Worm (Caenorhabditis elegans) whole organism, late embryonic: ENCODE measurements around the gene Y48B6A.10.

Source experiments
- C08G9.2 ChIP-seq: sonication (generic microtip); optimal IDR thresholded peaks from 2 replicates; lab custom pipeline; 2016; ENCODE audit warnings: mild to moderate bottlenecking, missing genetic modification characterization, moderate library complexity, missing compliant biosample characterization
- F13H6.1 ChIP-seq: sonication (generic microtip); optimal IDR thresholded peaks from 2 replicates; lab custom pipeline; 2016; ENCODE audit warnings: missing genetic modification characterization, missing compliant biosample characterization
- K09A11.1 ChIP-seq: sonication (generic microtip); optimal IDR thresholded peaks from 2 replicates; lab custom pipeline; 2017; ENCODE audit warnings: antibody characterized with exemption, mild to moderate bottlenecking, missing genetic modification characterization, missing compliant biosample characterization; ENCODE audit not compliant: insufficient read depth
- T23F11.4 ChIP-seq: fragments of 200-800 bp; sonication (Bioruptor generic); optimal IDR thresholded peaks from 2 replicates; lab custom pipeline; 2018; ENCODE audit warnings: mild to moderate bottlenecking, missing genetic modification characterization, missing compliant biosample characterization
- Y22D7AL.16 ChIP-seq: sonication (generic microtip); optimal IDR thresholded peaks from 2 replicates; lab custom pipeline; 2016; ENCODE audit warnings: missing genetic modification characterization, missing compliant biosample characterization
- ama-1 ChIP-seq: fragments of 150-350 bp; optimal IDR thresholded peaks from 2 replicates; lab custom pipeline; 2014
- ceh-14 ChIP-seq: sonication (generic microtip); optimal IDR thresholded peaks from 2 replicates; lab custom pipeline; 2016; ENCODE audit warnings: missing genotype, missing genetic modification characterization, missing compliant biosample characterization
- ceh-19 ChIP-seq: fragments of 200-800 bp; sonication (Bioruptor generic); optimal IDR thresholded peaks from 2 replicates; lab custom pipeline; 2018; ENCODE audit warnings: mild to moderate bottlenecking, missing genetic modification characterization, missing compliant biosample characterization
- ceh-22 ChIP-seq: sonication (generic microtip); optimal IDR thresholded peaks from 2 replicates; lab custom pipeline; 2017; ENCODE audit warnings: missing biosample characterization, missing genetic modification characterization
- ceh-24 ChIP-seq: sonication (generic microtip); optimal IDR thresholded peaks from 2 replicates; lab custom pipeline; 2016; ENCODE audit warnings: mild to moderate bottlenecking, missing genetic modification characterization, missing compliant biosample characterization
- ceh-30 ChIP-seq: fragments of 150-350 bp; optimal IDR thresholded peaks from 2 replicates; lab custom pipeline; 2014; ENCODE audit warnings: missing biosample characterization, missing genetic modification characterization
- ceh-45 ChIP-seq: fragments of 200-800 bp; sonication (Bioruptor generic); IDR thresholded peaks from 2 replicates; pipeline ENCODE4 v1.3.6; 2022; ENCODE audit warnings: missing genetic modification reagents, missing genetic modification characterization, missing compliant biosample characterization
- ceh-48 ChIP-seq: sonication (generic microtip); optimal IDR thresholded peaks from 2 replicates; lab custom pipeline; 2016; ENCODE audit warnings: missing genetic modification characterization, inconsistent platforms, missing compliant biosample characterization
- ceh-9 ChIP-seq: sonication (generic microtip); optimal IDR thresholded peaks from 2 replicates; lab custom pipeline; 2016; ENCODE audit warnings: mild to moderate bottlenecking, missing genetic modification characterization, inconsistent platforms, missing compliant biosample characterization
- dve-1 ChIP-seq: sonication (generic microtip); optimal IDR thresholded peaks from 2 replicates; lab custom pipeline; 2017; ENCODE audit warnings: antibody characterized with exemption, mild to moderate bottlenecking, missing genetic modification characterization, missing compliant biosample characterization
- fax-1 ChIP-seq: sonication (generic microtip); optimal IDR thresholded peaks from 2 replicates; lab custom pipeline; 2016; ENCODE audit warnings: missing genotype, missing genetic modification characterization, missing compliant biosample characterization
- gmeb-2 ChIP-seq: sonication (generic microtip); optimal IDR thresholded peaks from 2 replicates; lab custom pipeline; 2016; ENCODE audit warnings: missing genetic modification characterization, inconsistent platforms, missing compliant biosample characterization
- hlh-13 ChIP-seq: fragments of 200-800 bp; sonication (Bioruptor generic); optimal IDR thresholded peaks from 2 replicates; lab custom pipeline; 2018; ENCODE audit warnings: mild to moderate bottlenecking, missing genetic modification characterization, missing compliant biosample characterization
- hlh-15 ChIP-seq: sonication (generic microtip); optimal IDR thresholded peaks from 2 replicates; lab custom pipeline; 2016; ENCODE audit warnings: missing genetic modification characterization, missing compliant biosample characterization
- hlh-30 ChIP-seq: sonication (generic microtip); optimal IDR thresholded peaks from 2 replicates; lab custom pipeline; 2017; ENCODE audit warnings: antibody characterized with exemption, missing genetic modification characterization, missing compliant biosample characterization; ENCODE audit not compliant: insufficient read depth
- hlh-8 ChIP-seq: sonication (generic microtip); optimal IDR thresholded peaks from 2 replicates; lab custom pipeline; 2016; ENCODE audit warnings: missing genotype, missing genetic modification characterization, missing compliant biosample characterization
- lim-6 ChIP-seq: sonication (generic microtip); optimal IDR thresholded peaks from 2 replicates; lab custom pipeline; 2016; ENCODE audit warnings: missing genetic modification characterization, missing compliant biosample characterization
- madf-2 ChIP-seq: sonication (generic microtip); optimal IDR thresholded peaks from 2 replicates; lab custom pipeline; 2017; ENCODE audit warnings: missing genetic modification characterization, missing compliant biosample characterization
- mec-3 ChIP-seq: sonication (generic microtip); optimal IDR thresholded peaks from 2 replicates; lab custom pipeline; 2016; ENCODE audit warnings: borderline replicate concordance, missing genetic modification characterization, missing compliant biosample characterization
- nhr-11 ChIP-seq: fragments of 150-350 bp; optimal IDR thresholded peaks from 2 replicates; lab custom pipeline; 2014; ENCODE audit warnings: missing biosample characterization, missing genetic modification characterization
- npax-4 ChIP-seq: sonication (generic microtip); optimal IDR thresholded peaks from 2 replicates; lab custom pipeline; 2016; ENCODE audit warnings: missing genetic modification characterization, missing compliant biosample characterization
- pax-1 ChIP-seq: fragments of 150-350 bp; optimal IDR thresholded peaks from 2 replicates; lab custom pipeline; 2014; ENCODE audit warnings: missing biosample characterization, missing genetic modification characterization
- pha-2 ChIP-seq: sonication (generic microtip); optimal IDR thresholded peaks from 2 replicates; lab custom pipeline; 2017; ENCODE audit warnings: mild to moderate bottlenecking, missing genetic modification characterization, missing compliant biosample characterization
- pha-4 ChIP-seq: fragments of 150-350 bp; optimal IDR thresholded peaks from 2 replicates; lab custom pipeline; 2018; ENCODE audit warnings: missing biosample characterization, missing genetic modification reagents, missing genetic modification characterization
- pqm-1 ChIP-seq: sonication (generic microtip); optimal IDR thresholded peaks from 2 replicates; lab custom pipeline; 2016; ENCODE audit warnings: missing genetic modification characterization, missing compliant biosample characterization
- pros-1 ChIP-seq: fragments of 150-350 bp; optimal IDR thresholded peaks from 2 replicates; lab custom pipeline; 2014; ENCODE audit warnings: missing biosample characterization, missing genetic modification reagents, missing genetic modification characterization
- rnt-1 ChIP-seq: sonication (generic microtip); optimal IDR thresholded peaks from 2 replicates; lab custom pipeline; 2016; ENCODE audit warnings: missing genetic modification characterization, missing compliant biosample characterization
- unc-55 ChIP-seq: sonication (generic microtip); optimal IDR thresholded peaks from 2 replicates; lab custom pipeline; 2017; ENCODE audit warnings: missing biosample characterization, missing genetic modification reagents, missing genetic modification characterization
- zip-5 ChIP-seq: sonication (generic microtip); optimal IDR thresholded peaks from 2 replicates; lab custom pipeline; 2016; ENCODE audit warnings: missing genetic modification characterization, missing compliant biosample characterization
- ztf-16 ChIP-seq: sonication (generic microtip); optimal IDR thresholded peaks from 2 replicates; lab custom pipeline; 2017; ENCODE audit warnings: missing genetic modification characterization, missing compliant biosample characterization

The Y48B6A.10 gene

ce11 chrII:14214109-14214508, at the start of gene Y48B6A.10:
Gene Y48B6A.10 (plus strand): TSS chrII:14214409.
- TF ChIP-seq ceh-30 (no peak), ceh-14 (no peak), hlh-30 (no peak), hlh-8 (no peak), dve-1 (no peak), ceh-9 (tag; lab: Kevin White, UChicago) (no peak)

ce11 chrII:14165430-14165929, 48.7 kb upstream of the Y48B6A.10 start:
- TF ChIP-seq pqm-1 (no peak), pha-2 (tag; lab: Kevin White, UChicago) (no peak), K09A11.1 (tag; lab: Kevin White, UChicago) (no peak), ama-1 (lab: Kevin White, UChicago) (no peak), rnt-1 (no peak), unc-55 (GFP tag; lab: Kevin White, UChicago) (no peak), zip-5 (tag; lab: Kevin White, UChicago) (no peak), nhr-11 (tag; lab: Kevin White, UChicago) (no peak), pax-1 (tag; lab: Kevin White, UChicago) (no peak), Y22D7AL.16 (tag; lab: Kevin White, UChicago) (no peak), ztf-16 (tag; lab: Kevin White, UChicago) (no peak)

ce11 chrII:14171558-14171957, 42.7 kb upstream of the Y48B6A.10 start, which contains the start of gene eat-2:
Gene eat-2 (minus strand): TSS chrII:14171658.
- TF ChIP-seq pha-4 (tag; lab: Kevin White, UChicago), result no peak
- no peak for TF ChIP-seq gmeb-2 (tag; lab: Kevin White, UChicago)
- TF ChIP-seq hlh-15 (tag; lab: Kevin White, UChicago), result no peak
- TF ChIP-seq ceh-24 (tag; lab: Kevin White, UChicago), result no peak
- TF ChIP-seq ceh-22 (tag; lab: Kevin White, UChicago), result no peak
- TF ChIP-seq hlh-13 (GFP tag; lab: Kevin White, UChicago), result no peak
- no peak for TF ChIP-seq F13H6.1 (tag; lab: Kevin White, UChicago)

ce11 chrII:14173176-14173575, 41.0 kb upstream of the Y48B6A.10 start:
- no peak for TF ChIP-seq nhr-11 (tag; lab: Kevin White, UChicago)
- no peak for TF ChIP-seq ceh-30
- no peak for TF ChIP-seq ceh-19 (GFP tag; lab: Kevin White, UChicago)
- no peak for TF ChIP-seq pros-1 (tag; lab: Kevin White, UChicago)
- no peak for TF ChIP-seq madf-2 (tag; lab: Kevin White, UChicago)
- no peak for TF ChIP-seq npax-4
- TF ChIP-seq mec-3 (tag; lab: Kevin White, UChicago), result no peak
- TF ChIP-seq ceh-48 (tag; lab: Kevin White, UChicago), result no peak
- TF ChIP-seq, all 69 proteins: peak for 0

- no peak for TF ChIP-seq ceh-45 (GFP tag; lab: Robert Waterston, UW)
- TF ChIP-seq T23F11.4 (GFP tag; lab: Kevin White, UChicago), result no peak
- no peak for TF ChIP-seq lim-6 (tag; lab: Kevin White, UChicago)
- no peak for TF ChIP-seq C08G9.2 (tag; lab: Kevin White, UChicago)
- TF ChIP-seq ceh-24 (tag; lab: Kevin White, UChicago), result no peak
- TF ChIP-seq fax-1 (tag; lab: Kevin White, UChicago), result no peak
Observed at ce11 chrII:14175099-14175498, 39.1 kb upstream of the Y48B6A.10 start, which contains the start of gene Y48B6A.5. Gene Y48B6A.5 (minus strand): TSS chrII:14175199.
